Worm (Caenorhabditis elegans): ENCODE data around the gene nlp-55.

- no peak for TF ChIP-seq somi-1 (GFP tag; optimal IDR thresholded peaks at IDR 0.05)
- no peak for TF ChIP-seq ceh-27 (GFP tag; optimal IDR thresholded peaks at IDR 0.05)
- TF ChIP-seq cebp-1 (GFP tag; IDR thresholded peaks at IDR 0.05) = no peak
- no peak for TF ChIP-seq cebp-1 (tag; optimal IDR thresholded peaks at IDR 0.05)
- no peak for TF ChIP-seq snpc-4 (GFP tag; optimal IDR thresholded peaks at IDR 0.05)
- no peak for TF ChIP-seq snpc-4 (tag; optimal IDR thresholded peaks at IDR 0.05)
- no peak for TF ChIP-seq lsy-27 (tag; optimal IDR thresholded peaks at IDR 0.05; ENCODE audit: borderline replicate concordance, insufficient read depth)
- TF ChIP-seq bed-2 (GFP tag; IDR thresholded peaks at IDR 0.05) = no peak
- TF ChIP-seq unc-62 (GFP tag; optimal IDR thresholded peaks at IDR 0.05) = no peak
- no peak for TF ChIP-seq ama-1 (optimal IDR thresholded peaks at IDR 0.05)
- TF ChIP-seq ama-1 (GFP tag; optimal IDR thresholded peaks at IDR 0.05) = no peak
- TF ChIP-seq C06A6.2 (GFP tag; conservative IDR thresholded peaks at IDR 0.05) = no peak
- no peak for TF ChIP-seq sdz-38 (tag; optimal IDR thresholded peaks at IDR 0.05)
- TF ChIP-seq dpl-1 (GFP tag; optimal IDR thresholded peaks at IDR 0.05) = no peak
- no peak for TF ChIP-seq T07F8.4 (tag; optimal IDR thresholded peaks at IDR 0.05)
These were observed 39.2 kb downstream of the nlp-55 start, which contains the start of gene F35C11.7 for ce11 chrII:8256013-8256412.

Measured in whole organism, young adult.